Fruit fly (Drosophila melanogaster): Measurements from ENCODE around the gene CG9609.

The CG9609 gene

dm6 chrX:16786860-16787415 lies at the start of gene CG9609, which contains the start of gene Sap30 (continued):
- TF ChIP-seq CG15514 (GFP tag; optimal IDR thresholded peaks at IDR 0.05), result peak; percentile 10
- no peak for TF ChIP-seq pan (optimal IDR thresholded peaks at IDR 0.05)
- peak in 1 of 2 experiments; percentile 22 for TF ChIP-seq pan (GFP tag; optimal IDR thresholded peaks at IDR 0.05 in 1 of 2, IDR thresholded peaks at IDR 0.05 in 1 of 2)
- TF ChIP-seq twi (tag; optimal IDR thresholded peaks at IDR 0.05), result no peak
- TF ChIP-seq NC2β (GFP tag; optimal IDR thresholded peaks at IDR 0.05), result no peak
- peak; percentile 73 for TF ChIP-seq pzg (GFP tag; optimal IDR thresholded peaks at IDR 0.05)
- TF ChIP-seq slbo (GFP tag; IDR thresholded peaks at IDR 0.05), result peak; percentile 23
- TF ChIP-seq CG14710 (tag; optimal IDR thresholded peaks at IDR 0.05), result peak; percentile 61
- no peak for TF ChIP-seq CG12744 (GFP tag; optimal IDR thresholded peaks at IDR 0.05)
- TF ChIP-seq TFAM (GFP tag; optimal IDR thresholded peaks at IDR 0.05), result no peak
- peak; percentile 55 for TF ChIP-seq Sry-δ (GFP tag; optimal IDR thresholded peaks at IDR 0.05)
- TF ChIP-seq cwo (GFP tag; optimal IDR thresholded peaks at IDR 0.05), result no peak

- TF ChIP-seq Trl (optimal IDR thresholded peaks at IDR 0.05), result peak; percentile 52 to 64
- no peak for TF ChIP-seq Trl (GFP tag; optimal IDR thresholded peaks at IDR 0.05)
- no peak for TF ChIP-seq Gsc (GFP tag; IDR thresholded peaks at IDR 0.05)
- TF ChIP-seq D19A (tag; optimal IDR thresholded peaks at IDR 0.05), result no peak
- TF ChIP-seq CG18599 (GFP tag; optimal IDR thresholded peaks at IDR 0.05), result peak; percentile 2
- no peak for TF ChIP-seq slou (GFP tag; optimal IDR thresholded peaks at IDR 0.05)
- no peak for TF ChIP-seq CG10274 (GFP tag; optimal IDR thresholded peaks at IDR 0.05)
- peak; percentile 36 for TF ChIP-seq Med (GFP tag)
- no peak for TF ChIP-seq tna (GFP tag; IDR thresholded peaks at IDR 0.05; ENCODE audit: partially characterized antibody)
- TF ChIP-seq inv (GFP tag; IDR thresholded peaks at IDR 0.05; ENCODE audit: partially characterized antibody), result no peak
- TF ChIP-seq eyg (GFP tag; optimal IDR thresholded peaks at IDR 0.05), result no peak
- TF ChIP-seq CG4404 (GFP tag; IDR thresholded peaks at IDR 0.05), result no peak
- no peak for TF ChIP-seq Nf-YA (GFP tag; IDR thresholded peaks at IDR 0.05)
- TF ChIP-seq fd102C (GFP tag; optimal IDR thresholded peaks at IDR 0.05), result no peak
- TF ChIP-seq Tbp (GFP tag; optimal IDR thresholded peaks at IDR 0.05), result no peak
- TF ChIP-seq CG10366 (GFP tag; IDR thresholded peaks at IDR 0.05), result no peak
- TF ChIP-seq CG7963 (GFP tag; IDR thresholded peaks at IDR 0.05; ENCODE audit: partially characterized antibody), result no peak
- no peak for TF ChIP-seq Deaf1 (tag; optimal IDR thresholded peaks at IDR 0.05)
- TF ChIP-seq Meics (GFP tag; optimal IDR thresholded peaks at IDR 0.05), result no peak
- peak; percentile 65 for TF ChIP-seq CG8281 (tag; optimal IDR thresholded peaks at IDR 0.05)
- no peak for TF ChIP-seq zen (tag; optimal IDR thresholded peaks at IDR 0.05)
- no peak for TF ChIP-seq yki (optimal IDR thresholded peaks at IDR 0.05)
- no peak for TF ChIP-seq Doc3 (GFP tag; IDR thresholded peaks at IDR 0.05; ENCODE audit: partially characterized antibody)
- no peak for TF ChIP-seq Spps (tag; optimal IDR thresholded peaks at IDR 0.05)
- no peak for TF ChIP-seq Chrac-16 (GFP tag; optimal IDR thresholded peaks at IDR 0.05)
- no peak for TF ChIP-seq Xrp1 (GFP tag; IDR thresholded peaks at IDR 0.05)
- TF ChIP-seq Blimp-1 (GFP tag; optimal IDR thresholded peaks at IDR 0.05), result no peak
- no peak for TF ChIP-seq trh (GFP tag; optimal IDR thresholded peaks at IDR 0.05)
- peak; percentile 28 for TF ChIP-seq sug (tag; optimal IDR thresholded peaks at IDR 0.05)
- no peak for TF ChIP-seq HLH4C (GFP tag; IDR thresholded peaks at IDR 0.05; ENCODE audit: partially characterized antibody)
- no peak for TF ChIP-seq CG10267 (tag; optimal IDR thresholded peaks at IDR 0.05)
- no peak for TF ChIP-seq repo (GFP tag; optimal IDR thresholded peaks at IDR 0.05)
- peak; percentile 89 for TF ChIP-seq CG15514 (GFP tag; optimal IDR thresholded peaks at IDR 0.05)
- TF ChIP-seq dmrt99B (tag; optimal IDR thresholded peaks at IDR 0.05), result no peak
- TF ChIP-seq CG15269 (tag; optimal IDR thresholded peaks at IDR 0.05), result no peak
- 0 out of 3 replicates have a peak, but pooled peaks have one; percentile 43 for TF ChIP-seq so (GFP tag; IDR thresholded peaks at IDR 0.05)
- no peak for TF ChIP-seq Lim3 (GFP tag; IDR thresholded peaks at IDR 0.05)
- no peak for TF ChIP-seq pum (GFP tag; optimal IDR thresholded peaks at IDR 0.05)
Measured at dm6 chrX:16836091-16836799, 49.4 kb upstream of the CG9609 start.
